Worm (Caenorhabditis elegans) whole organism, L1 larva: ENCODE data around the gene alh-11.

ENCODE experiments used
- C04F5.9 ChIP-seq: sonication (generic microtip); optimal IDR thresholded peaks from 2 replicates; lab custom pipeline; 2016; ENCODE audit warnings: missing genetic modification characterization, missing compliant biosample characterization
- C34B4.2 ChIP-seq: sonication (generic microtip); optimal IDR thresholded peaks from 2 replicates; lab custom pipeline; 2017; ENCODE audit warnings: mild to moderate bottlenecking, missing genetic modification characterization, missing compliant biosample characterization
- aha-1 ChIP-seq: fragments of 150-350 bp; optimal IDR thresholded peaks from 2 replicates; lab custom pipeline; 2014; ENCODE audit warnings: missing biosample characterization, missing genetic modification characterization
- blmp-1 ChIP-seq: fragments of 150-350 bp; optimal IDR thresholded peaks from 2 replicates; lab custom pipeline; 2014; ENCODE audit warnings: missing biosample characterization, missing genetic modification characterization
- ceh-63 ChIP-seq: fragments of 200-800 bp; sonication (Bioruptor generic); optimal IDR thresholded peaks from 2 replicates; lab custom pipeline; 2018; ENCODE audit warnings: mild to moderate bottlenecking, missing genetic modification characterization, missing compliant biosample characterization
- ceh-88 ChIP-seq: fragments of 200-800 bp; sonication (Bioruptor generic); IDR thresholded peaks from 2 replicates; pipeline ENCODE4 v1.3.6; 2022; ENCODE audit warnings: missing genetic modification characterization, missing compliant biosample characterization
- dsc-1 ChIP-seq: sonication (generic microtip); optimal IDR thresholded peaks from 2 replicates; lab custom pipeline; 2016; ENCODE audit warnings: mild to moderate bottlenecking, missing genetic modification characterization, missing compliant biosample characterization
- ets-5 ChIP-seq: fragments of 200-800 bp; sonication (Bioruptor generic); IDR thresholded peaks from 2 replicates; pipeline ENCODE4 v1.3.6; 2022; ENCODE audit warnings: missing genetic modification characterization, missing compliant biosample characterization
- fos-1 ChIP-seq: fragments of 150-350 bp; optimal IDR thresholded peaks from 2 replicates; lab custom pipeline; 2014; ENCODE audit warnings: missing biosample characterization, missing genetic modification characterization
- hlh-4 ChIP-seq: sonication (generic microtip); optimal IDR thresholded peaks from 2 replicates; lab custom pipeline; 2016; ENCODE audit warnings: mild to moderate bottlenecking, missing genetic modification characterization, missing compliant biosample characterization
- hpl-2 ChIP-seq: fragments of 150-350 bp; optimal IDR thresholded peaks from 2 replicates; lab custom pipeline; 2014; ENCODE audit warnings: missing biosample characterization, missing genetic modification reagents, missing genetic modification characterization
- jun-1 ChIP-seq: fragments of 150-350 bp; optimal IDR thresholded peaks from 2 replicates; lab custom pipeline; 2014; ENCODE audit warnings: missing biosample characterization, missing genetic modification reagents, missing genetic modification characterization
- lin-14 ChIP-seq: fragments of 200-800 bp; sonication (Bioruptor generic); optimal IDR thresholded peaks from 2 replicates; lab custom pipeline; 2018; ENCODE audit warnings: mild to moderate bottlenecking, missing genetic modification characterization, moderate library complexity, missing compliant biosample characterization
- lin-15B ChIP-seq: fragments of 150-350 bp; sonication (generic microtip); optimal IDR thresholded peaks from 3 replicates; lab custom pipeline; 2014; ENCODE audit warnings: missing biosample characterization, missing genetic modification characterization
- lin-39 ChIP-seq: fragments of 150-350 bp; optimal IDR thresholded peaks from 2 replicates; lab custom pipeline; 2014; ENCODE audit warnings: missing biosample characterization, missing genetic modification reagents, missing genetic modification characterization
- lsy-2 ChIP-seq, 2 experiments: fragments of 150-350 bp; optimal IDR thresholded peaks; 2 replicates each; lab custom pipeline; 2014; ENCODE audit warnings: missing biosample characterization in 2 of 2, missing genetic modification characterization in 2 of 2
- mab-9 ChIP-seq: fragments of 200-800 bp; sonication (Bioruptor generic); IDR thresholded peaks from 2 replicates; pipeline ENCODE4 v1.3.6; 2022; ENCODE audit warnings: missing genetic modification reagents, missing genetic modification characterization, missing compliant biosample characterization
- mef-2 ChIP-seq: fragments of 150-350 bp; optimal IDR thresholded peaks from 2 replicates; lab custom pipeline; 2014; ENCODE audit warnings: missing biosample characterization, missing genetic modification characterization
- nhr-12 ChIP-seq: sonication (generic microtip); optimal IDR thresholded peaks from 2 replicates; lab custom pipeline; 2017; ENCODE audit warnings: missing biosample characterization, missing genetic modification characterization
- nhr-237 ChIP-seq: fragments of 150-350 bp; optimal IDR thresholded peaks from 2 replicates; lab custom pipeline; 2014; ENCODE audit warnings: missing biosample characterization, missing genetic modification characterization
- nhr-47 ChIP-seq: sonication (generic microtip); optimal IDR thresholded peaks from 2 replicates; lab custom pipeline; 2016; ENCODE audit warnings: mild to moderate bottlenecking, missing genetic modification characterization, moderate library complexity, missing compliant biosample characterization
- nhr-71 ChIP-seq: sonication (generic microtip); optimal IDR thresholded peaks from 2 replicates; lab custom pipeline; 2016; ENCODE audit warnings: mild to moderate bottlenecking, missing genetic modification characterization, moderate library complexity, missing compliant biosample characterization
- nhr-76 ChIP-seq: sonication (generic microtip); optimal IDR thresholded peaks from 2 replicates; lab custom pipeline; 2017; ENCODE audit warnings: missing biosample characterization, missing genetic modification characterization
- nhr-84 ChIP-seq: sonication (generic microtip); optimal IDR thresholded peaks from 2 replicates; lab custom pipeline; 2017; ENCODE audit warnings: missing biosample characterization, missing genetic modification characterization
- nhr-90 ChIP-seq: sonication (generic microtip); optimal IDR thresholded peaks from 2 replicates; lab custom pipeline; 2016; ENCODE audit warnings: mild to moderate bottlenecking, missing genetic modification characterization, missing compliant biosample characterization; ENCODE audit not compliant: poor library complexity
- pag-3 ChIP-seq: sonication (generic microtip); optimal IDR thresholded peaks from 2 replicates; lab custom pipeline; 2017; ENCODE audit warnings: missing genetic modification characterization, mild to moderate bottlenecking, missing compliant biosample characterization, antibody characterized with exemption, borderline replicate concordance; ENCODE audit not compliant: insufficient read depth
- pax-3 ChIP-seq: fragments of 200-800 bp; sonication (Bioruptor generic); optimal IDR thresholded peaks from 2 replicates; lab custom pipeline; 2018; ENCODE audit warnings: mild to moderate bottlenecking, missing genetic modification characterization, moderate library complexity, missing compliant biosample characterization
- rnt-1 ChIP-seq: sonication (generic microtip); optimal IDR thresholded peaks from 2 replicates; lab custom pipeline; 2016; ENCODE audit warnings: mild to moderate bottlenecking, missing genetic modification characterization, moderate library complexity, missing compliant biosample characterization
- snpc-4 ChIP-seq: fragments of 150-350 bp; optimal IDR thresholded peaks from 2 replicates; lab custom pipeline; 2014; ENCODE audit warnings: missing biosample characterization, missing genetic modification characterization
- snu-23 ChIP-seq: sonication (generic microtip); optimal IDR thresholded peaks from 2 replicates; lab custom pipeline; 2016; ENCODE audit warnings: missing genetic modification characterization, missing compliant biosample characterization
- sox-4 ChIP-seq: sonication (generic microtip); optimal IDR thresholded peaks from 2 replicates; lab custom pipeline; 2016; ENCODE audit warnings: missing genetic modification characterization, missing compliant biosample characterization
- sptf-1 ChIP-seq: fragments of 150-350 bp; optimal IDR thresholded peaks from 2 replicates; lab custom pipeline; 2014; ENCODE audit warnings: missing biosample characterization, missing genetic modification characterization
- sup-37 ChIP-seq: fragments of 200-800 bp; sonication (Bioruptor generic); optimal IDR thresholded peaks from 2 replicates; lab custom pipeline; 2018; ENCODE audit warnings: mild to moderate bottlenecking, missing genetic modification characterization, missing compliant biosample characterization
- unc-130 ChIP-seq: fragments of 150-350 bp; optimal IDR thresholded peaks from 2 replicates; lab custom pipeline; 2017; ENCODE audit warnings: missing biosample characterization, missing genetic modification characterization, inconsistent platforms
- unc-62 ChIP-seq: fragments of 150-350 bp; optimal IDR thresholded peaks from 2 replicates; lab custom pipeline; 2014; ENCODE audit warnings: missing biosample characterization, missing genetic modification reagents, missing genetic modification characterization
- vab-15 ChIP-seq: sonication (generic microtip); optimal IDR thresholded peaks from 2 replicates; lab custom pipeline; 2017; ENCODE audit warnings: missing genotype, mild to moderate bottlenecking, missing genetic modification characterization, missing compliant biosample characterization
- zip-4 ChIP-seq: fragments of 200-800 bp; sonication (Bioruptor generic); optimal IDR thresholded peaks from 2 replicates; lab custom pipeline; 2018; ENCODE audit warnings: mild to moderate bottlenecking, missing genetic modification characterization, moderate library complexity, missing compliant biosample characterization
- ztf-11 ChIP-seq, 2 experiments: sonication (generic microtip); optimal IDR thresholded peaks; 2 replicates each; lab custom pipeline; 2016 to 2017; ENCODE audit warnings: missing genetic modification characterization in 2 of 2, missing biosample characterization in 1 of 2, missing compliant biosample characterization in 1 of 2
- ztf-4 ChIP-seq: fragments of 150-350 bp; optimal IDR thresholded peaks from 2 replicates; lab custom pipeline; 2014; ENCODE audit warnings: missing biosample characterization, missing genetic modification characterization

alh-11 gene

DNA sequence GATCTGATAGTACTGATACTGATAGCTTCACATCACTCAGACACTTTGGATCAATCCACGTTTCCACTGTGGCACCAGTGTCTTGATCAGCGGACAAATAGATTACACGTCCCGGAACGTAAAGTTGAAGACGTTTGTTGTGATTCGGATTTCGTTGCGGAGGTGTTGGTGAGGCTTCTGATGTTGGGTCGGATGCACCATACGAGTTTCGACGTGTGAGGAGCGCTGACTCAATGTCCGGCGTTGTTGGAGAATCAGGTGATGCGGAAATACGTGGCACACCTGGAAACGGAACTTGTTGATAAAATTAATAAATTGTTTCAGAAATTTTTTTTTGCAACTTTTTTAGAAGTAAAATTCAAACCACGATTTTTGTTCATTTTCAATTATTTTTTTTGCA is at the start of gene alh-11:
alh-11 (minus strand) TSS at position 101 of the 400 bp plus-strand sequence.
- TF ChIP-seq nhr-12 (tag; lab: Kevin White, UChicago) (no peak), nhr-84 (tag; lab: Kevin White, UChicago) (no peak), ztf-11 (tag; optimal IDR thresholded peaks at IDR 0.05; lab: Kevin White, UChicago) (no peak), C34B4.2 (tag; lab: Kevin White, UChicago) (no peak), mef-2 (no peak), jun-1 (no peak), sup-37 (GFP tag; lab: Kevin White, UChicago) (no peak), nhr-90 (no peak), blmp-1 (tag; lab: Kevin White, UChicago) (no peak), lin-39 (tag; lab: Kevin White, UChicago) (no peak), mab-9 (GFP tag; lab: Robert Waterston, UW) (no peak), nhr-76 (no peak)

DNA sequence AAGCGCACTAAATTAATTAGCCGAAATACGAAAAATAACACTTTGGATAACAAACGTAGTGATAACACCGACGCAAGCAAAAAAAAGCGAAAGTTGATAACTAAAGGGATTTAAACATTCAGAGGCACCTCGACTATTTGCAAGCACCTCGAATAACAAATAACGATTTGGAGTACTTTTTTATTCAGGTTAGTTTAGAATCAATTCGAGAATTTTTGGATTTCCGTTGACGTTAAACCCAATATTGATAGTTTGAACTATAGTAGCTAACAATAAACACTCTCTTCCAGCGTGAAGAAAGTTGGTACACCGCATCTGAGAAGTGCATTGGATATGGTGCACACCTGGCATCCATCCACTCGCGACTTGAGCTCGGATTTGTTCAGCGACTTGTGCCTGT is 46.6 kb upstream of the alh-11 start:
- TF ChIP-seq hlh-4 (tag; lab: Kevin White, UChicago) (no peak), blmp-1 (tag; lab: Kevin White, UChicago) (peak; percentile 28)

DNA sequence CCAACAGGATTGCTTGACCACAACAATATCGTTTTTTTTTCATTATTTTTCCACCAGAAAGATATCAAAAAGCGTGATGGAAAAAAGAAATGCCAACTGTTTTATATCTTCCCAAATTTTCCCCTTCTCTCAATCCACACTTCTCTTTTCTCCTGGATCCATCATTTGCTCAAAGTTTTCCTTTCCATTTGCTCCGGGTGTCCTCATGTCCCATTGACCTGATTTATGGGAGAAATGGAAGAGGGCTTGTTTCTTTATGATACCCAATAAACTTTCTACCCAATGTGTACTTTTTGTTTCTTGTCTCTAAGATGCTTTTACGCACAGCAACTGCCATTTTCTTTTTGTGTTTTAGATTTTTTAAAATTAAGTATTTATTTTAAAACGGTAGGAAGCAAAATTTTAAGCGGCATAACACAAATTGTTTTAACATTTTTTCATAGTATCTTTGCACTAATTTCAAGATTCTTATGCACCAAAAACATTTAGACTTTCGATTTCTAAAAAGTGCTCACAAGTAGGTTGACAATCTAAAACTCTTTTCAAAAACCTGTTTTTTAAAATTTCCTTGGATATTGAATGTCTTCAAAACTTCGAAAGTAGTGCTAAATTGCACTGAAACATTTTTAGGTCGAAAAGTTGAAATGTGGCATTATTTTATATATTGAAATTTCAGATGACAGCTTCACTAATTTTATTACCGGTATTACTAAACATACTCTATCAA is 44.0 kb upstream of the alh-11 start, which contains the start of gene clec-149:
clec-149 (plus strand) TSS at position 677 of the 727 bp plus-strand sequence.
- TF ChIP-seq rnt-1 (tag; lab: Kevin White, UChicago) (peak; percentile 68), unc-130 (tag; lab: Kevin White, UChicago) (peak; percentile 18), lin-15B (tag; lab: Kevin White, UChicago) (no peak), ztf-4 (no peak), fos-1 (no peak), dsc-1 (tag; lab: Kevin White, UChicago) (peak; percentile 29), sptf-1 (no peak), ceh-63 (GFP tag; lab: Kevin White, UChicago) (no peak), lsy-2 (tag; optimal IDR thresholded peaks at IDR 0.05; lab: Kevin White, UChicago) (peak in 1 of 2 experiments; percentile 35), pax-3 (tag; lab: Kevin White, UChicago) (no peak), zip-4 (no peak), vab-15 (tag; lab: Kevin White, UChicago) (no peak), sox-4 (tag; lab: Kevin White, UChicago) (no peak), C04F5.9 (tag; lab: Kevin White, UChicago) (no peak), aha-1 (tag; lab: Kevin White, UChicago) (no peak), nhr-71 (tag; lab: Kevin White, UChicago) (peak; percentile 29), snu-23 (peak; percentile 12), hpl-2 (GFP tag; lab: Kevin White, UChicago) (no peak), lin-14 (peak; percentile 43)

DNA sequence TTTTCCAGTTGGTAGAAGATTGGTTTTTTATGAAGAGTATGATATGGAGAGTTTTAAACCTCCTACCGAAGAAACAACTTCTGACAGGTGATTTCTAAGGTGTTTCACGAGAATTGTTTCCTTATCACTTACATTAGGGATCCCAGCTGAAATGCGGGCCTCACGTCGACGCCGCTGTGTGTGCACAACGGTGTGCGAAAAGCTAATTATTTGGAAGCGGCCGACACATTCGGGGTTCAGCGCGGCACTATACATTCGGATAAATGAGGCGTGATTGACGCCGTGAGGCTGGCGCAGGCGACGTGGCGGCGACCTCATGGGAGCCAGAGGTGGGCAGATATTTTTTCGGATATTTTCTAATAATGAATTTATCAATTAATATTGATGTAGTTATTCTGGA is 40.6 kb upstream of the alh-11 start:
- TF ChIP-seq nhr-237, result no peak
- TF ChIP-seq ceh-88 (GFP tag; lab: Robert Waterston, UW), result no peak
- TF ChIP-seq nhr-47 (tag; lab: Kevin White, UChicago), result no peak
- TF ChIP-seq C34B4.2 (tag; lab: Kevin White, UChicago), result no peak
- TF ChIP-seq ets-5 (GFP tag; lab: Robert Waterston, UW), result no peak
- peak; percentile 80 for TF ChIP-seq snpc-4 (tag; lab: Kevin White, UChicago)
- TF ChIP-seq unc-62 (GFP tag; lab: Kevin White, UChicago), result no peak
- no peak for TF ChIP-seq pag-3 (tag; lab: Kevin White, UChicago)
- TF ChIP-seq sox-4 (tag; lab: Kevin White, UChicago), result peak; percentile 8
